Fruit fly (Drosophila melanogaster): ENCODE data around the gene CG14262.
A peak's percentile ranks its signal among the peaks of the same experiment; 100 is the strongest.

Gene CG14262

dm6 chr3R:27263434-27264215 is 1.6 kb downstream of the CG14262 start, which contains the start of gene woc (continued):
- peak; percentile 72 for TF ChIP-seq Doc3 (GFP tag; IDR thresholded peaks at IDR 0.05; ENCODE audit: partially characterized antibody)
- TF ChIP-seq maf-S (GFP tag; optimal IDR thresholded peaks at IDR 0.05): peak; percentile 72
- TF ChIP-seq CG3281 (GFP tag; optimal IDR thresholded peaks at IDR 0.05): peak; percentile 46
- peak; percentile 44 for TF ChIP-seq shn (GFP tag; optimal IDR thresholded peaks at IDR 0.05)
- TF ChIP-seq lola (GFP tag; optimal IDR thresholded peaks at IDR 0.05): peak in 1 of 3 experiments; percentile 5
- TF ChIP-seq pzg (GFP tag; optimal IDR thresholded peaks at IDR 0.05): peak; percentile 91
- TF ChIP-seq Dip2 (GFP tag; IDR thresholded peaks at IDR 0.05): no peak
- peak; percentile 34 for TF ChIP-seq Atf-2 (GFP tag; optimal IDR thresholded peaks at IDR 0.05)
- TF ChIP-seq bab2 (GFP tag; optimal IDR thresholded peaks at IDR 0.05): peak; percentile 46
- TF ChIP-seq CG7963 (GFP tag; IDR thresholded peaks at IDR 0.05; ENCODE audit: partially characterized antibody): peak; percentile 82
- TF ChIP-seq Ets97D (GFP tag; optimal IDR thresholded peaks at IDR 0.05): peak; percentile 76
- peak; percentile 59 for TF ChIP-seq chn (GFP tag; optimal IDR thresholded peaks at IDR 0.05)
- no peak for TF ChIP-seq unpg (GFP tag; optimal IDR thresholded peaks at IDR 0.05)
- no peak for TF ChIP-seq sc (optimal IDR thresholded peaks at IDR 0.05)
- TF ChIP-seq sc (GFP tag; optimal IDR thresholded peaks at IDR 0.05): no peak
- TF ChIP-seq stwl (tag; optimal IDR thresholded peaks at IDR 0.05): peak; percentile 90
- TF ChIP-seq danr (GFP tag; IDR thresholded peaks at IDR 0.05): peak; percentile 60; the same call in 1 of the 2 replicates
- TF ChIP-seq Ets65A (GFP tag): peak; percentile 95
- TF ChIP-seq NFAT (GFP tag; IDR thresholded peaks at IDR 0.05): peak; percentile 55; the same call in 1 of the 2 replicates
- TF ChIP-seq D (optimal IDR thresholded peaks at IDR 0.05): peak; percentile 91
- TF ChIP-seq D (GFP tag; optimal IDR thresholded peaks at IDR 0.05): no peak
- peak in 1 of 2 experiments; percentile 12 for TF ChIP-seq tll (GFP tag; optimal IDR thresholded peaks at IDR 0.05)
- TF ChIP-seq chif (GFP tag; optimal IDR thresholded peaks at IDR 0.05): peak in 1 of 2 experiments; percentile 45
- TF ChIP-seq Chrac-16 (GFP tag; optimal IDR thresholded peaks at IDR 0.05): peak; percentile 9
- TF ChIP-seq Dll (GFP tag; IDR thresholded peaks at IDR 0.05; ENCODE audit: partially characterized antibody): peak; percentile 78
- peak; percentile 37 for TF ChIP-seq NK7.1 (GFP tag; optimal IDR thresholded peaks at IDR 0.05)
- TF ChIP-seq pum (GFP tag; optimal IDR thresholded peaks at IDR 0.05): peak; percentile 39
- TF ChIP-seq dysf (GFP tag; IDR thresholded peaks at IDR 0.05): peak; percentile 51
- peak; percentile 8 for TF ChIP-seq scrt (GFP tag; optimal IDR thresholded peaks at IDR 0.05)
- no peak for TF ChIP-seq kah (GFP tag; optimal IDR thresholded peaks at IDR 0.05)
- TF ChIP-seq CG16815 (GFP tag; optimal IDR thresholded peaks at IDR 0.05): peak; percentile 51
- peak; percentile 73 for TF ChIP-seq Myb (GFP tag; optimal IDR thresholded peaks at IDR 0.05)
- TF ChIP-seq gsb-n (tag; optimal IDR thresholded peaks at IDR 0.05): no peak
- TF ChIP-seq CG11398 (GFP tag; optimal IDR thresholded peaks at IDR 0.05): peak; percentile 48
- peak; percentile 91 for TF ChIP-seq Bgb (GFP tag; IDR thresholded peaks at IDR 0.05; ENCODE audit: partially characterized antibody)
- TF ChIP-seq CG3065 (GFP tag; optimal IDR thresholded peaks at IDR 0.05): no peak
- peak; percentile 55 for TF ChIP-seq NC2α (GFP tag; optimal IDR thresholded peaks at IDR 0.05)
- peak; percentile 49 for TF ChIP-seq tx (GFP tag; optimal IDR thresholded peaks at IDR 0.05)
- TF ChIP-seq Mrtf (GFP tag; IDR thresholded peaks at IDR 0.05): peak; percentile 29; the same call in 1 of the 3 replicates
- peak; percentile 27; the same call in 1 of the 3 replicates for TF ChIP-seq CG14050 (GFP tag; IDR thresholded peaks at IDR 0.05)
- TF ChIP-seq H2.0 (GFP tag; IDR thresholded peaks at IDR 0.05): no peak
- TF ChIP-seq Bteb2 (GFP tag; optimal IDR thresholded peaks at IDR 0.05): peak; percentile 49
- TF ChIP-seq bbx (GFP tag; IDR thresholded peaks at IDR 0.05; ENCODE audit: partially characterized antibody): peak; percentile 89
- peak; percentile 8 for TF ChIP-seq CG3407 (GFP tag; optimal IDR thresholded peaks at IDR 0.05)
- peak; percentile 83 for TF ChIP-seq MBD-R2 (GFP tag; IDR thresholded peaks at IDR 0.05)
- peak; percentile 54 for TF ChIP-seq Sry-δ (GFP tag; optimal IDR thresholded peaks at IDR 0.05)
- peak; percentile 54 for TF ChIP-seq Hsf (GFP tag; optimal IDR thresholded peaks at IDR 0.05)
- TF ChIP-seq vvl (GFP tag; IDR thresholded peaks at IDR 0.05): peak; percentile 45
- peak; percentile 9 for TF ChIP-seq org-1 (GFP tag; optimal IDR thresholded peaks at IDR 0.05)
